Worm (Caenorhabditis elegans): ENCODE results near the gene Y32H12A.7.
A peak's percentile ranks its signal among the peaks of the same experiment; 100 is the strongest.

ce11 chrIII:5421406-5421805, 36.2 kb upstream of the Y32H12A.7 start:
- TF ChIP-seq ctbp-1 (GFP tag; IDR thresholded peaks at IDR 0.05): no peak
- TF ChIP-seq R02D3.7 (tag; optimal IDR thresholded peaks at IDR 0.05): no peak
- no peak for TF ChIP-seq zfp-2 (tag; optimal IDR thresholded peaks at IDR 0.05)
- TF ChIP-seq ama-1 (optimal IDR thresholded peaks at IDR 0.05): no peak
- no peak for TF ChIP-seq skn-1 (tag; optimal IDR thresholded peaks at IDR 0.05)
- no peak for TF ChIP-seq Y5F2A.4 (GFP tag; optimal IDR thresholded peaks at IDR 0.05)
- no peak for TF ChIP-seq nhr-77 (tag; optimal IDR thresholded peaks at IDR 0.05)
- TF ChIP-seq nhr-76 (tag; optimal IDR thresholded peaks at IDR 0.05): no peak
- no peak for TF ChIP-seq vab-7 (GFP tag; IDR thresholded peaks at IDR 0.05)
- TF ChIP-seq nhr-11 (tag; optimal IDR thresholded peaks at IDR 0.05): peak; percentile 20
- TF ChIP-seq unc-39 (tag; optimal IDR thresholded peaks at IDR 0.05): no peak
- TF ChIP-seq F37D6.2 (tag; optimal IDR thresholded peaks at IDR 0.05): no peak

Measured in whole organism, L4 larva.